Worm (Caenorhabditis elegans): Measurements from ENCODE around the gene gcy-7.

ce11 chrV:8401267-8401666, 14.1 kb downstream of the gcy-7 start:
- TF ChIP-seq him-1 (tag; optimal IDR thresholded peaks at IDR 0.05) (no peak), dao-5 (tag; optimal IDR thresholded peaks at IDR 0.05) (no peak), W03F9.2 (tag; optimal IDR thresholded peaks at IDR 0.05) (no peak)
